Fruit fly (Drosophila melanogaster) whole organism, embryonic: Measurements from ENCODE around the gene CG13039.

Experiments used
- CG11504 ChIP-seq: fragments of 200-800 bp; sonication (Bioruptor generic); optimal IDR thresholded peaks from 3 replicates; lab custom pipeline; 2019; ENCODE audit warnings: missing biosample characterization, mild to moderate bottlenecking, missing genetic modification characterization, moderate library complexity
- CG2202 ChIP-seq: fragments of 200-800 bp; sonication (Bioruptor generic); optimal IDR thresholded peaks from 2 replicates; lab custom pipeline; 2018; ENCODE audit warnings: missing biosample characterization, mild to moderate bottlenecking, missing genetic modification characterization
- CG43689 ChIP-seq: fragments of 200-800 bp; sonication (Bioruptor generic); IDR thresholded peaks from 2 replicates; pipeline ENCODE4 v1.3.6; 2022; ENCODE audit warnings: missing biosample characterization, missing genetic modification characterization
- CG4424 ChIP-seq: fragments of 200-800 bp; sonication (Bioruptor generic); optimal IDR thresholded peaks from 3 replicates; lab custom pipeline; 2016; ENCODE audit warnings: missing biosample characterization, missing genetic modification characterization
- CG6254 ChIP-seq: fragments of 200-800 bp; sonication (Bioruptor generic); optimal IDR thresholded peaks from 3 replicates; lab custom pipeline; 2017; ENCODE audit warnings: mild to moderate bottlenecking, missing biosample characterization, missing genetic modification reagents, missing genetic modification characterization
- CG9817 ChIP-seq: fragments of 200-800 bp; sonication (Bioruptor generic); optimal IDR thresholded peaks from 2 replicates; lab custom pipeline; 2018; ENCODE audit warnings: missing biosample characterization, mild to moderate bottlenecking, missing genetic modification characterization, moderate library complexity
- CkIIα-i1 ChIP-seq: fragments of 200-800 bp; sonication (Bioruptor generic); IDR thresholded peaks from 2 replicates; pipeline ENCODE4 v1.3.6; 2022; ENCODE audit warnings: missing biosample characterization, missing genetic modification characterization
- Dref ChIP-seq: fragments of 200-800 bp; sonication (Bioruptor generic); IDR thresholded peaks from 2 replicates; pipeline ENCODE4 v1.3.6; 2022; ENCODE audit warnings: missing biosample characterization, missing genetic modification characterization
- Sin3A ChIP-seq: fragments of >200 bp; optimal IDR thresholded peaks from 2 replicates; lab custom pipeline; 2018
- TFAM ChIP-seq: fragments of 200-800 bp; sonication (Bioruptor generic); optimal IDR thresholded peaks from 2 replicates; lab custom pipeline; 2017; ENCODE audit warnings: missing biosample characterization, missing genetic modification characterization, inconsistent platforms
- corto ChIP-seq: fragments of 200-800 bp; sonication (Bioruptor generic); optimal IDR thresholded peaks from 2 replicates; lab custom pipeline; 2016; ENCODE audit warnings: missing biosample characterization, mild to moderate bottlenecking, missing genetic modification characterization, moderate library complexity
- dan ChIP-seq: fragments of 200-800 bp; sonication (Bioruptor generic); IDR thresholded peaks from 2 replicates; pipeline ENCODE4 v1.3.6; 2022; ENCODE audit warnings: missing biosample characterization, missing genetic modification characterization
- disco-r ChIP-seq: fragments of 200-800 bp; sonication (Bioruptor generic); optimal IDR thresholded peaks from 2 replicates; lab custom pipeline; 2016; ENCODE audit warnings: missing biosample characterization, missing genetic modification characterization

DNA sequence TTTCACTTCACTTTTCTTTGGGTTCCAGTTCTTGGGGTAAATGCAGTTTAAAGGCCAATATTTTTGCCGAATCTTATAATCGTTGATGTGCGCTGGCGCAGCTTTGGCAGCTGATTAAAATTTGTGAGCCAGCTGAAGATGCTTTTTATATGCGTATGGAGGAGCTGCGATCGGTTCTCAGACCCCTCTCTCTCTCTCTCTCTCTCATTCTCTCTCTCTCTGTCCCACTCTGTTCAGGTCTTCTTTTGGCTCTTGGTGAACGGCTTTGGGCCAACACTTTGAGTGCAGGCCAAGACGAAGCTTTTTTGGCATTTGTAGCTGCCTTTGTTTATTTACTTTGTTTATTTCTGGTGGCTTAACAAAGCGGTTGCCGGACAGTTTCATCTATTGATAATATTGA, 38.2 kb downstream of the CG13039 start, which contains the start of gene CG13046:
- TF ChIP-seq CG43689 (GFP tag; lab: Robert Waterston, UW), result no peak
- TF ChIP-seq TFAM (GFP tag; lab: Kevin White, UChicago), result no peak
- TF ChIP-seq CG6254 (GFP tag; lab: Kevin White, UChicago), result no peak
- TF ChIP-seq CG2202 (tag; lab: Kevin White, UChicago), result no peak
- no peak for TF ChIP-seq CG4424 (GFP tag; lab: Kevin White, UChicago)
- TF ChIP-seq CG11504 (tag; lab: Kevin White, UChicago), result no peak
- no peak for TF ChIP-seq CkIIα-i1 (GFP tag; lab: Robert Waterston, UW)
- TF ChIP-seq Dref (GFP tag; lab: Robert Waterston, UW), result no peak
- no peak for TF ChIP-seq CG9817
- no peak for TF ChIP-seq Sin3A (lab: Kevin White, UChicago)
- TF ChIP-seq disco-r (GFP tag; lab: Kevin White, UChicago), result no peak
- no peak for TF ChIP-seq dan (GFP tag; lab: Robert Waterston, UW)
- no peak for TF ChIP-seq corto (GFP tag; lab: Kevin White, UChicago)
